Worm (Caenorhabditis elegans) whole organism, mixed stage, embryonic: ENCODE measurements around the gene ZC373.5.

Experiments
- ceh-43 ChIP-seq: fragments of 200-800 bp; sonication (Bioruptor generic); optimal IDR thresholded peaks from 2 replicates; lab custom pipeline; 2018; ENCODE audit warnings: mild to moderate bottlenecking, missing genetic modification characterization, moderate library complexity, missing compliant biosample characterization
- cnd-1 ChIP-seq: fragments of 200-800 bp; sonication (Bioruptor generic); optimal IDR thresholded peaks from 2 replicates; lab custom pipeline; 2018; ENCODE audit warnings: mild to moderate bottlenecking, missing genetic modification characterization, missing compliant biosample characterization
- elt-3 ChIP-seq: fragments of 150-350 bp; optimal IDR thresholded peaks from 2 replicates; lab custom pipeline; 2014; ENCODE audit warnings: missing biosample characterization, missing genetic modification characterization
- nhr-12 ChIP-seq: fragments of 150-350 bp; optimal IDR thresholded peaks from 2 replicates; lab custom pipeline; 2014; ENCODE audit warnings: missing biosample characterization, missing genetic modification characterization
- nhr-237 ChIP-seq: fragments of 150-350 bp; optimal IDR thresholded peaks from 2 replicates; lab custom pipeline; 2014; ENCODE audit warnings: missing biosample characterization, missing genetic modification characterization
- nhr-76 ChIP-seq: sonication (generic microtip); optimal IDR thresholded peaks from 2 replicates; lab custom pipeline; 2017; ENCODE audit warnings: missing biosample characterization, missing genetic modification characterization
- unc-39 ChIP-seq: fragments of 150-350 bp; optimal IDR thresholded peaks from 2 replicates; lab custom pipeline; 2014; ENCODE audit warnings: missing biosample characterization, missing genetic modification characterization
- unc-62 ChIP-seq: fragments of 150-350 bp; optimal IDR thresholded peaks from 2 replicates; lab custom pipeline; 2014; ENCODE audit warnings: missing biosample characterization, missing genetic modification reagents, missing genetic modification characterization

DNA sequence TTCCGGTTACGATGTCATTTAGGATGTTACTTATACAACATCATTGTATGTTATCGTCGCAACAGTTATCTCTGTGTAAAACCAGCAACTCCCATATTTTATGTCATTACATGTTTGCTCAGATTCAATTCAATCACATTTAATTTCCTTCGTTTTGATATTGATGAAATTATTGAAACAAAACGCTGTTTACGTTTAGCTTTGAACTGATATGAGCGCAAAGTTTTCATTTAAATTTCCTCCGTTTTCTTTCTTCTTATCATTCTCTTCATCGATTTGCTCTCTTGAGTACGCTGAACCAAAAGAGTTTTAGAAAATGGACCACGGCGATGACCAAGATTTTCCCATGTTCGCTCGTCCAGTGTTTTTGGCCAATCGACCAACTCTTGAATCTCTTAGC lies 43.4 kb downstream of the ZC373.5 start, which contains the start of gene sek-6:
- no peak for TF ChIP-seq nhr-76 (tag; lab: Kevin White, UChicago)
- no peak for TF ChIP-seq nhr-237 (tag; lab: Kevin White, UChicago)
- TF ChIP-seq unc-39 (tag; lab: Kevin White, UChicago): no peak
- TF ChIP-seq elt-3 (tag; lab: Kevin White, UChicago): no peak
- no peak for TF ChIP-seq unc-62 (GFP tag; lab: Kevin White, UChicago)
- TF ChIP-seq cnd-1 (tag; lab: Kevin White, UChicago): no peak
- TF ChIP-seq ceh-43 (GFP tag; lab: Kevin White, UChicago): no peak
- TF ChIP-seq nhr-12: no peak
